Worm (Caenorhabditis elegans) whole organism, L4 larva: ENCODE results near the gene C08F1.8.
"Not testable (repeated sequence)": the region's sequence is repeated elsewhere in the genome, so short reads cannot be mapped to it uniquely, and the experiment has no call there.

Source experiments
- Y5F2A.4 ChIP-seq: fragments of 200-800 bp; sonication (Bioruptor generic); optimal IDR thresholded peaks from 2 replicates; lab custom pipeline; 2018; ENCODE audit warnings: mild to moderate bottlenecking, missing genetic modification characterization, missing compliant biosample characterization
- ZK546.5 ChIP-seq, 2 experiments: sonication (generic microtip); optimal IDR thresholded peaks; 2 replicates each; lab custom pipeline; 2017; ENCODE audit warnings: missing biosample characterization in 2 of 2, missing genetic modification characterization in 2 of 2
- attf-4 ChIP-seq: sonication (generic microtip); optimal IDR thresholded peaks from 3 replicates; lab custom pipeline; 2017; ENCODE audit warnings: missing biosample characterization, missing genetic modification characterization
- ceh-20 ChIP-seq: fragments of 200-800 bp; sonication (Bioruptor generic); IDR thresholded peaks from 2 replicates; pipeline ENCODE4 v1.3.6; 2022; ENCODE audit warnings: missing genetic modification reagents, missing genetic modification characterization, missing compliant biosample characterization
- ceh-32 ChIP-seq: sonication (generic microtip); optimal IDR thresholded peaks from 2 replicates; lab custom pipeline; 2016; ENCODE audit warnings: mild to moderate bottlenecking, missing genetic modification characterization, missing compliant biosample characterization; ENCODE audit not compliant: poor library complexity
- ctbp-1 ChIP-seq: fragments of 200-800 bp; sonication (Bioruptor generic); IDR thresholded peaks from 2 replicates; pipeline ENCODE4 v1.3.6; 2022; ENCODE audit warnings: missing genetic modification reagents, missing genetic modification characterization, missing compliant biosample characterization
- daf-12 ChIP-seq: fragments of 150-350 bp; optimal IDR thresholded peaks from 2 replicates; lab custom pipeline; 2014; ENCODE audit warnings: missing biosample characterization, missing genetic modification reagents, missing genetic modification characterization
- daf-19 ChIP-seq: fragments of 200-800 bp; sonication (Bioruptor generic); conservative IDR thresholded peaks from 2 replicates; pipeline ENCODE4 v1.3.6; 2022; ENCODE audit warnings: missing genetic modification characterization, missing compliant biosample characterization
- dmd-6 ChIP-seq: fragments of 200-800 bp; sonication (Bioruptor generic); IDR thresholded peaks from 2 replicates; pipeline ENCODE4 v1.3.6; 2022; ENCODE audit warnings: missing genetic modification reagents, missing genetic modification characterization, missing compliant biosample characterization
- dmd-9 ChIP-seq: fragments of 200-800 bp; sonication (Bioruptor generic); IDR thresholded peaks from 2 replicates; pipeline ENCODE4 v1.3.6; 2022; ENCODE audit warnings: missing genetic modification reagents, missing genetic modification characterization, missing compliant biosample characterization
- fkh-10 ChIP-seq: fragments of 150-350 bp; optimal IDR thresholded peaks from 2 replicates; lab custom pipeline; 2014; ENCODE audit warnings: missing biosample characterization, missing genetic modification reagents, missing genetic modification characterization
- hif-1 ChIP-seq, 2 experiments: sonication (generic microtip); optimal IDR thresholded peaks; 2 replicates each; lab custom pipeline; 2016 to 2017; ENCODE audit warnings: missing compliant biosample characterization in 2 of 2, missing genetic modification characterization in 2 of 2, missing genetic modification reagents in 2 of 2, missing genotype in 2 of 2, mild to moderate bottlenecking in 1 of 2
- hlh-11 ChIP-seq: fragments of 200-800 bp; sonication (Bioruptor generic); optimal IDR thresholded peaks from 2 replicates; lab custom pipeline; 2018; ENCODE audit warnings: mild to moderate bottlenecking, missing genetic modification characterization, missing compliant biosample characterization
- hmg-1.1 ChIP-seq: fragments of 200-800 bp; sonication (Bioruptor generic); IDR thresholded peaks from 2 replicates; pipeline ENCODE4 v1.3.6; 2022; ENCODE audit warnings: missing genetic modification reagents, missing genetic modification characterization, missing compliant biosample characterization
- lin-1 ChIP-seq: fragments of 200-800 bp; sonication (Bioruptor generic); IDR thresholded peaks from 2 replicates; pipeline ENCODE4 v1.3.6; 2022; ENCODE audit warnings: missing genetic modification reagents, missing genetic modification characterization, missing compliant biosample characterization
- lin-38 ChIP-seq: fragments of 200-800 bp; sonication (Bioruptor generic); IDR thresholded peaks from 2 replicates; pipeline ENCODE4 v1.3.6; 2022; ENCODE audit warnings: missing genetic modification reagents, missing genetic modification characterization, missing compliant biosample characterization
- madf-9 ChIP-seq: fragments of 200-800 bp; sonication (Bioruptor generic); conservative IDR thresholded peaks from 2 replicates; pipeline ENCODE4 v1.3.6; 2022; ENCODE audit warnings: missing genetic modification reagents, missing genetic modification characterization, missing compliant biosample characterization
- mxl-3 ChIP-seq: fragments of 200-800 bp; sonication (Bioruptor generic); optimal IDR thresholded peaks from 2 replicates; lab custom pipeline; 2018; ENCODE audit warnings: mild to moderate bottlenecking, missing genetic modification characterization, missing compliant biosample characterization
- nhr-237 ChIP-seq: sonication (generic microtip); optimal IDR thresholded peaks from 2 replicates; lab custom pipeline; 2017; ENCODE audit warnings: missing biosample characterization, missing genetic modification characterization
- nhr-25 ChIP-seq: sonication (generic microtip); optimal IDR thresholded peaks from 2 replicates; lab custom pipeline; 2017; ENCODE audit warnings: missing genetic modification characterization, mild to moderate bottlenecking, missing compliant biosample characterization, antibody characterized with exemption, moderate library complexity, borderline replicate concordance; ENCODE audit not compliant: insufficient read depth
- php-3 ChIP-seq: fragments of 200-800 bp; sonication (Bioruptor generic); IDR thresholded peaks from 2 replicates; pipeline ENCODE4 v1.3.6; 2022; ENCODE audit warnings: missing genetic modification reagents, missing genetic modification characterization, missing compliant biosample characterization
- snpc-1.2 ChIP-seq: fragments of 200-800 bp; sonication (Bioruptor generic); IDR thresholded peaks from 2 replicates; pipeline ENCODE4 v1.3.6; 2022; ENCODE audit warnings: missing genetic modification reagents, missing genetic modification characterization, missing compliant biosample characterization
- spr-1 ChIP-seq: sonication (generic microtip); optimal IDR thresholded peaks from 2 replicates; lab custom pipeline; 2016; ENCODE audit warnings: mild to moderate bottlenecking, missing genetic modification characterization, missing compliant biosample characterization
- unc-39 ChIP-seq: sonication (generic microtip); optimal IDR thresholded peaks from 2 replicates; lab custom pipeline; 2017; ENCODE audit warnings: missing biosample characterization, missing genetic modification characterization
- unc-62 ChIP-seq, 3 experiments: fragments of 150-350 bp in 1 of 3; sonication (generic microtip); optimal IDR thresholded peaks in 2 of 3; peaks in 1 of 3; 1 replicate in 1 of 3; 2 replicates in 2 of 3; lab custom pipeline; 2014 to 2017; ENCODE audit warnings: missing biosample characterization in 3 of 3, missing genetic modification characterization in 3 of 3, missing genetic modification reagents in 3 of 3, missing genotype in 1 of 3
- zag-1 ChIP-seq: fragments of 150-350 bp; optimal IDR thresholded peaks from 2 replicates; lab custom pipeline; 2014; ENCODE audit warnings: missing biosample characterization, missing genetic modification characterization
- zfp-3 ChIP-seq: fragments of 200-800 bp; sonication (Bioruptor generic); conservative IDR thresholded peaks from 2 replicates; pipeline ENCODE4 v1.3.6; 2022; ENCODE audit warnings: missing genetic modification reagents, missing genetic modification characterization, missing compliant biosample characterization
- zip-2 ChIP-seq: fragments of 150-350 bp; optimal IDR thresholded peaks from 2 replicates; lab custom pipeline; 2014; ENCODE audit warnings: missing biosample characterization, missing genetic modification characterization

Gene C08F1.8

DNA sequence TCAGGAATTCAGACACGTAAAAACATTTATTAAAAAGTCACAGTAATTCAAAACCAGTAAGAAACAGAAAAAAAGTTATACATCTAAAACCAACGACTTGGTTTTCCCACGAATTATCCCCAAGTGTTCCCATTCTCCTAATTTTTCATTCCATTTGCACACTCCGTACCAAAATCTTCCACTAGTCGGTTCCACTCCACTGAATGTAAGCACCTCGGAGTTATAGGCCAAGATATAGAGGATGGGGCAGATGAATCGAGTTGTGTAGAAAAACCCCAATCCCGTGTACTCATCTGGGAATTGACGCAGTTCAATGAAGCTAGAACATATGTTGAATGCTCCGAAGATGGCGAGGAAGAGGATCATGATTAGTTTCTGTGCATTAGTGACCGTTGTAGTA is 20.9 kb downstream of the C08F1.8 start:
- TF ChIP-seq attf-4 (tag; lab: Kevin White, UChicago) (no peak), unc-39 (no peak), unc-62 (GFP tag; optimal IDR thresholded peaks at IDR 0.05 in 1 of 2; lab: Kevin White, UChicago) (peak in 1 of 2 experiments; percentile 97), unc-62 (tag; optimal IDR thresholded peaks at IDR 0.05; lab: Kevin White, UChicago) (no peak)

DNA sequence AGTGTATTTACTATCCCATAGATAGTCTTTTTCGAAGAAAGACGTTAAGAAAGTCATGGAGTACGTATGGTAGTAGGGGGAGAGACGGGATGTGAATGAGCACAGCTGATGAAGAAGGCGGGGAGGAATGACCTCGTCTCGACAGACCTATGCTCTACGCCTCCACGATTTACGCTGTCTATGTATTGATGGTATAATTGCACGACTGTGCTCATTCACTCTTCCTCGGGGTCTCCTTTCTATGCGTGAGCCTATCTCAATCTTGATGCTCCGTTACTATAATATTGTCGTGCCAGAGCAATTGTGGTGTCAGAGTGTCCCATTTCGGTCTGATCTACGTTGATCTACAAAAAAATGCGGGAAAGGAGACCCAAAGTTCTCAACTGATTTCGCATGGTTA is 21.9 kb downstream of the C08F1.8 start, which contains the start of gene C08F1.10:
C08F1.10 (minus strand) TSS at position 101 of the 400 bp plus-strand sequence.
- TF ChIP-seq spr-1 (tag; lab: Kevin White, UChicago) (no peak), zfp-3 (GFP tag; lab: Robert Waterston, UW) (no peak), hmg-1.1 (no peak), unc-39 (no peak), hlh-11 (tag; lab: Kevin White, UChicago) (no peak), ctbp-1 (GFP tag; lab: Robert Waterston, UW) (no peak), daf-19 (no peak), hif-1 (tag; optimal IDR thresholded peaks at IDR 0.05; lab: Kevin White, UChicago) (no peak), dmd-9 (GFP tag; lab: Robert Waterston, UW) (no peak)

DNA sequence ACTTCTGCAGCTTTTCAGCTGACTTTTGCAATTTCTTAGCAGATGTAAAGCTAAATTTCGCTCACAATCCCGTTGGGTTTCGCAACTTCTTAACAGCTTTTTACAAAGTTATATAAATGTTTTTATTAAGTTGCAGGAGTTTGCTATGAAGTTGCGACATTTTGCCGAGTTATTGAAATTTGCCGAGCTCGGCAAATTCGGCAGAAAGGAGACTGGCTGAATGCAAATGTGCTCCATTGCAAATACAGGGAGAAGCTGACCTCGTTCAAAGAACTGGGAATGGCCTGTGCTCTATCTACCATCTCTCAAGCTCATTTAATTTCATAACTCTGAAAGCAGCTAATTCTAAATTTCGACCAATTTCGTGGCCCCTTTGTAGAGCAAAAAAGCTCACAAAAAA is 23.3 kb downstream of the C08F1.8 start, which contains the start of gene C08F1.11:
C08F1.11 (minus strand) TSS at position 101 of the 400 bp plus-strand sequence.
- TF ChIP-seq nhr-25 (tag; lab: Kevin White, UChicago) = no peak
- TF ChIP-seq ctbp-1 (GFP tag; lab: Robert Waterston, UW) = no peak
- no peak for TF ChIP-seq snpc-1.2 (GFP tag; lab: Robert Waterston, UW)
- no peak for TF ChIP-seq unc-62 (GFP tag; optimal IDR thresholded peaks at IDR 0.05 in 1 of 2; lab: Kevin White, UChicago)
- TF ChIP-seq unc-62 (tag; optimal IDR thresholded peaks at IDR 0.05; lab: Kevin White, UChicago) = no peak
- no peak for TF ChIP-seq hlh-11 (tag; lab: Kevin White, UChicago)
- TF ChIP-seq php-3 (GFP tag; lab: Robert Waterston, UW) = no peak
- no peak for TF ChIP-seq nhr-237 (tag; lab: Kevin White, UChicago)
- TF ChIP-seq zip-2 (tag; lab: Kevin White, UChicago) = no peak
- TF ChIP-seq madf-9 (GFP tag; lab: Robert Waterston, UW) = no peak
- no peak for TF ChIP-seq Y5F2A.4 (GFP tag; lab: Kevin White, UChicago)

DNA sequence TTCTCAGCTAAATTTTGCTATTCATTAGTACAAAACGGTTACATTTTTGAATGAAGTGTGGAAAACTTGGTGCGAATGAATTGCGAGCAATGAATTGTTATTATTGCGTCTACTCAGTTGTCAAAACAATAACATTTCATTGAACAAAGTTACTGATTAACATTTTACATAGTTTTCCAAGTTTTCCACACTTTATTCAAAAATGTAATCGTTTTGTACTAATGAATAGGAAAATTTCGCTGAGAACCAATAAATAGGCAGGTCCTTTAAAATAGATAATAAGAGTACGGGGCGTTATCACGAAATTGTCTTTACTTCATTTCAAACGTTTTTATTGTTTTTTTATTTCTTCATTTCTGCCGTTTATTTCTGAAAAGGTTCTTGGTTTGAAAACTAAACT is 25.6 kb downstream of the C08F1.8 start, which contains the start of gene math-4:
math-4 (minus strand) TSS at position 101 of the 400 bp plus-strand sequence.
- TF ChIP-seq dmd-6 (GFP tag; lab: Robert Waterston, UW) = no peak
- TF ChIP-seq mxl-3 (GFP tag; lab: Kevin White, UChicago) = no peak
- TF ChIP-seq fkh-10 (GFP tag; lab: Kevin White, UChicago) = no peak
- no peak for TF ChIP-seq zag-1
- no peak for TF ChIP-seq daf-12 (tag; lab: Kevin White, UChicago)

DNA sequence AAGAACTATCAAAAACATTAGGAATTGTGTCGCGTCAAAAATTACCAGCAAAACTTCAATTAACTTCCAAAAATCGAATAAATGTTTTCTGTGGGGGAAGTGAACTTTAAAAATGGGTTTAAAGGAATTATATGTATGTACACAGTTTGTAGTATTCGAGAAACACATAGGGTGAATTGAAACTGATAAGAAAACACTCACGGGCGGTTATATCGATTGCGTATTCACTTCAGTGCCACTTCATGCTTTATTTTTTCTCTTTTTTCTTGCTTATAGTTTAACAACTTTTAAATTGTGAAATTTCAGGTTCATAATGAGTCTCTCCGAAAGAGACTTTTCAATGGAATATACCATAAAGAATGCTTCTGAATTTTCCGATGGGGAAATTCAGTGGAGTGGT is 32.9 kb downstream of the C08F1.8 start, which contains the start of gene F36H5.14:
F36H5.14 (plus strand) TSS at position 301 of the 400 bp plus-strand sequence.
- TF ChIP-seq ceh-20; ctbp-1 (GFP tag; lab: Robert Waterston, UW); dmd-9 (GFP tag; lab: Robert Waterston, UW): not testable (repeated sequence)
- TF ChIP-seq, all 104 proteins: peak for 0; not testable (repeated sequence) for 104

DNA sequence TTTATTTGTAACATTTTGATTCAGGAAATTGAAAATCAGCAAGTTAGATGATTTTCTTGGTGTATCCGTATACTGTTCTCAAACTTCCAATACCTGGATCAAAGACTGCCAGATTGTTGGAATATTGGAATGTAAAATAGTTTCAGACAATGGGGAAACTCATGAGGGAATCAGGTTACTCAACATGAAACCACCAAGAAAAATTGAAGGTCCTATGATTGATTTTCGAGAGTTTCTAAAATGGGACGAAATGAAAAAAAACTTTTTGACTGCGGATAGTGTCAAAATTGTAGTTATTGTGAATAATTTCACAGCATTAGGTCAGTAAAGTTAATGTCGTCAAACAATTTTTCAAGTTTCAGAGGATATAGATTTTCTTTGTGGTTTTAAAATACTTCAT is 36.3 kb downstream of the C08F1.8 start, which contains the start of gene math-3:
math-3 (plus strand) TSS at position 301 of the 400 bp plus-strand sequence.
- TF ChIP-seq spr-1 (tag; lab: Kevin White, UChicago) = no peak
- peak in 1 of 2 experiments; percentile 46 for TF ChIP-seq unc-62 (GFP tag; optimal IDR thresholded peaks at IDR 0.05 in 1 of 2; lab: Kevin White, UChicago)
- no peak for TF ChIP-seq unc-62 (tag; optimal IDR thresholded peaks at IDR 0.05; lab: Kevin White, UChicago)
- no peak for TF ChIP-seq lin-1 (GFP tag; lab: Robert Waterston, UW)

DNA sequence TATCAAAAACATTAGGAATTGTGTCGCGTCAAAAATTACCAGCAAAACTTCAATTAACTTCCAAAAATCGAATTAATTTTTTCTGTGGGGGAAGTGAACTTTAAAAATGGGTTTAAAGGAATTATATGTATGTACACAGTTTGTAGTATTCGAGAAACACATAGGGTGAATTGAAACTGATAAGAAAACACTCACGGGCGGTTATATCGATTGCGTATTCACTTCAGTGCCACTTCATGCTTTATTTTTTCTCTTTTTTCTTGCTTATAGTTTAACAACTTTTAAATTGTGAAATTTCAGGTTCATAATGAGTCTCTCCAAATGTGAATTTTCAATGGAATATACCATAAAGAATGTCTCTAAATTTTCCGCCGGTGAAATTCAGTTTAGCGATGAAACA is 36.8 kb downstream of the C08F1.8 start, which contains the start of gene math-26:
math-26 (plus strand) TSS at position 301 of the 400 bp plus-strand sequence.
- not testable (repeated sequence) for TF ChIP-seq lin-38 (GFP tag; lab: Robert Waterston, UW); ZK546.5 (tag; optimal IDR thresholded peaks at IDR 0.05; lab: Kevin White, UChicago); ceh-32 (tag; lab: Kevin White, UChicago)
- TF ChIP-seq, all 104 proteins: peak for 0; not testable (repeated sequence) for 104
